Worm (Caenorhabditis elegans): Measurements from ENCODE around the gene Y55B1AR.4.

Gene Y55B1AR.4

ce11 chrIII:638319-638718 is 33.0 kb upstream of the Y55B1AR.4 start, which contains the start of gene sbds-1:
Gene sbds-1, minus strand, starts transcription at chrIII:638419.
- TF ChIP-seq pag-3 (tag; optimal IDR thresholded peaks at IDR 0.05; ENCODE audit: borderline replicate concordance) (no peak), ceh-22 (tag; optimal IDR thresholded peaks at IDR 0.05) (no peak), ets-4 (tag; optimal IDR thresholded peaks at IDR 0.05) (no peak), fkh-6 (tag; optimal IDR thresholded peaks at IDR 0.05) (no peak), hlh-8 (tag; optimal IDR thresholded peaks at IDR 0.05) (no peak), fkh-10 (GFP tag; optimal IDR thresholded peaks at IDR 0.05) (no peak), nhr-232 (tag; optimal IDR thresholded peaks at IDR 0.05) (no peak), ztf-16 (tag; optimal IDR thresholded peaks at IDR 0.05) (no peak), T23F11.4 (GFP tag; optimal IDR thresholded peaks at IDR 0.05) (no peak), ceh-45 (GFP tag; IDR thresholded peaks at IDR 0.05) (no peak), unc-42 (tag; optimal IDR thresholded peaks at IDR 0.05) (no peak), ttx-3 (tag; optimal IDR thresholded peaks at IDR 0.05) (no peak), hlh-6 (tag; optimal IDR thresholded peaks at IDR 0.05) (no peak), unc-55 (GFP tag; optimal IDR thresholded peaks at IDR 0.05) (no peak), K02D7.2 (tag; optimal IDR thresholded peaks at IDR 0.05) (no peak), nhr-11 (tag; optimal IDR thresholded peaks at IDR 0.05) (no peak), hlh-13 (GFP tag; optimal IDR thresholded peaks at IDR 0.05) (no peak), lim-6 (tag; optimal IDR thresholded peaks at IDR 0.05) (no peak)

DNA sequence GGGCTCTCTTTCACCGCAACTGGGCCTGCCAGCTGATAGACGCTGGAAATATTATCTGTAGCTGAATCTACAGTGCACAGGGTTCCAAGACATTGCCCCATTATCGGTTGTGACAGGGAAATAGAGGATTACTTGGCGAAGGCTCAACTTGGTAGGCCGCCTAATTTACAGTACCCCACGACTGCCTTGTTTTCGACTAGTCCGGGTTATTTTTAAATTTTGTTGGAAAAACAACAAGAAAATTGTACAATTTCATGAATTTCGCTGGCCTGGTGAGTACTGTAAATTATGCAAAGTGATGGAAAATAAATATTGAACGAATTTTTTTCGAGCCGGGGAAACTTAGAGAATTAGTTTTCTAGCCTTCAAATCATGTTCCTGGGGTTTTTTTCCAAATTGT is 30.8 kb upstream of the Y55B1AR.4 start, which contains the start of gene T19C3.7:
T19C3.7 (minus strand) TSS at position 101 of the 400 bp plus-strand sequence.
- no peak for TF ChIP-seq pqm-1 (tag; optimal IDR thresholded peaks at IDR 0.05)
- no peak for TF ChIP-seq pha-2 (tag; optimal IDR thresholded peaks at IDR 0.05)
- no peak for TF ChIP-seq unc-3 (GFP tag; conservative IDR thresholded peaks at IDR 0.05)
- no peak for TF ChIP-seq unc-3 (tag; optimal IDR thresholded peaks at IDR 0.05)
- no peak for TF ChIP-seq C38D4.7 (GFP tag; optimal IDR thresholded peaks at IDR 0.05)

- TF ChIP-seq unc-42 (tag; optimal IDR thresholded peaks at IDR 0.05) (peak; percentile 60), ceh-34 (tag; optimal IDR thresholded peaks at IDR 0.05) (no peak), hlh-6 (tag; optimal IDR thresholded peaks at IDR 0.05) (no peak), sox-2 (GFP tag; IDR thresholded peaks at IDR 0.05) (no peak), hlh-13 (GFP tag; optimal IDR thresholded peaks at IDR 0.05) (no peak), sdc-2 (tag; optimal IDR thresholded peaks at IDR 0.05) (no peak), ceh-19 (GFP tag; optimal IDR thresholded peaks at IDR 0.05) (no peak), pax-1 (tag; optimal IDR thresholded peaks at IDR 0.05) (no peak), unc-3 (GFP tag; conservative IDR thresholded peaks at IDR 0.05) (no peak), unc-3 (tag; optimal IDR thresholded peaks at IDR 0.05) (no peak), madf-2 (tag; optimal IDR thresholded peaks at IDR 0.05) (no peak), nhr-232 (tag; optimal IDR thresholded peaks at IDR 0.05) (no peak), ceh-9 (tag; optimal IDR thresholded peaks at IDR 0.05) (no peak), syd-9 (tag; optimal IDR thresholded peaks at IDR 0.05) (no peak), elt-2 (tag; optimal IDR thresholded peaks at IDR 0.05) (peak; percentile 5), mec-3 (tag; optimal IDR thresholded peaks at IDR 0.05; ENCODE audit: borderline replicate concordance) (no peak), pat-9 (tag; optimal IDR thresholded peaks at IDR 0.05) (no peak)
Measured at ce11 chrIII:634618-635017, 29.3 kb upstream of the Y55B1AR.4 start, which contains the start of gene fem-2. Gene fem-2, minus strand, starts transcription at chrIII:634626.

DNA sequence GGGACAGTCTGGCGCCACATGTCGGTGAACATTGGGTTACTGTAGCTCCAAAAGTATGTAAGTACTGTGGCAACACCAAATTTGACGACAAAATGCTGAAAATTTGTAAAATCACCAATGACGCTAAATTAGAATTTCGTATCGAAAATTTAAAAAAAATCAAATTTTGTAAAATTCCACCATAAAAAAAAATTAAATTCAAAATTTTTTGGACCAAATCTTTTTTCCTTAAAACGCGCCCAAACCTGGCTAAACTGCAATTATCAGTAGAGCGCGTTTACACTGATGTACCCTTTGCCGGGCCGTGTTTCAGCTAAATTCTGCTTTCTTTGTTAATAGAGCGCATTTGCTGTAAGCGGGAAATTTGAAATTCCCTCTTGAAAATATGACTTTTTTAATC is 26.1 kb upstream of the Y55B1AR.4 start, which contains the start of gene T19C3.6:
T19C3.6 (minus strand) TSS at position 101 of the 400 bp plus-strand sequence.
- no peak for TF ChIP-seq ceh-19 (GFP tag; optimal IDR thresholded peaks at IDR 0.05)
- no peak for TF ChIP-seq lim-6 (tag; optimal IDR thresholded peaks at IDR 0.05)
- no peak for TF ChIP-seq dmd-4 (tag; optimal IDR thresholded peaks at IDR 0.05; ENCODE audit: borderline replicate concordance)
- no peak for TF ChIP-seq pha-4 (tag; optimal IDR thresholded peaks at IDR 0.05)
- no peak for TF ChIP-seq ceh-30 (tag; optimal IDR thresholded peaks at IDR 0.05)
- no peak for TF ChIP-seq C38D4.7 (GFP tag; optimal IDR thresholded peaks at IDR 0.05)
- no peak for TF ChIP-seq gmeb-2 (tag; optimal IDR thresholded peaks at IDR 0.05)
- TF ChIP-seq sox-4 (tag; optimal IDR thresholded peaks at IDR 0.05): no peak
- TF ChIP-seq pros-1 (tag; optimal IDR thresholded peaks at IDR 0.05): no peak
